Worm (Caenorhabditis elegans) whole organism, L1 larva: ENCODE results near the gene srw-144.
A peak's percentile ranks its signal among the peaks of the same experiment; 100 is the strongest.

Experiments used
- C34B4.2 ChIP-seq: sonication (generic microtip); optimal IDR thresholded peaks from 2 replicates; lab custom pipeline; 2017; ENCODE audit warnings: mild to moderate bottlenecking, missing genetic modification characterization, missing compliant biosample characterization
- ceh-82 ChIP-seq, 3 experiments: fragments of 150-350 bp in 1 of 3; sonication (generic microtip) in 2 of 3; optimal IDR thresholded peaks; 2 replicates each; lab custom pipeline; 2014 to 2017; ENCODE audit warnings: missing biosample characterization in 3 of 3, missing genetic modification characterization in 3 of 3
- ceh-88 ChIP-seq: fragments of 200-800 bp; sonication (Bioruptor generic); IDR thresholded peaks from 2 replicates; pipeline ENCODE4 v1.3.6; 2022; ENCODE audit warnings: missing genetic modification characterization, missing compliant biosample characterization
- efl-1 ChIP-seq, 4 experiments: fragments of 150-350 bp; optimal IDR thresholded peaks in 3 of 4; peaks in 1 of 4; 1 replicate in 1 of 4; 2 replicates in 3 of 4; lab custom pipeline; 2014; ENCODE audit warnings: missing biosample characterization in 2 of 4, missing genetic modification characterization in 2 of 4, missing genetic modification reagents in 2 of 4
- efl-3 ChIP-seq: fragments of 200-800 bp; sonication (Bioruptor generic); optimal IDR thresholded peaks from 2 replicates; lab custom pipeline; 2018; ENCODE audit warnings: mild to moderate bottlenecking, missing genetic modification characterization, missing compliant biosample characterization
- ets-5 ChIP-seq: fragments of 200-800 bp; sonication (Bioruptor generic); IDR thresholded peaks from 2 replicates; pipeline ENCODE4 v1.3.6; 2022; ENCODE audit warnings: missing genetic modification characterization, missing compliant biosample characterization
- fkh-4 ChIP-seq: sonication (generic microtip); optimal IDR thresholded peaks from 2 replicates; lab custom pipeline; 2016; ENCODE audit warnings: missing compliant biosample characterization, missing genetic modification characterization, borderline replicate concordance
- hlh-4 ChIP-seq: sonication (generic microtip); optimal IDR thresholded peaks from 2 replicates; lab custom pipeline; 2016; ENCODE audit warnings: mild to moderate bottlenecking, missing genetic modification characterization, missing compliant biosample characterization
- lin-39 ChIP-seq: fragments of 150-350 bp; optimal IDR thresholded peaks from 2 replicates; lab custom pipeline; 2014; ENCODE audit warnings: missing biosample characterization, missing genetic modification reagents, missing genetic modification characterization
- nhr-19 ChIP-seq: fragments of 200-800 bp; sonication (Bioruptor generic); conservative IDR thresholded peaks from 2 replicates; pipeline ENCODE4 v1.3.6; 2022; ENCODE audit warnings: missing genetic modification characterization, missing compliant biosample characterization
- nhr-20 ChIP-seq: sonication (generic microtip); optimal IDR thresholded peaks from 2 replicates; lab custom pipeline; 2016; ENCODE audit warnings: mild to moderate bottlenecking, missing genetic modification characterization, missing compliant biosample characterization
- nhr-47 ChIP-seq: sonication (generic microtip); optimal IDR thresholded peaks from 2 replicates; lab custom pipeline; 2016; ENCODE audit warnings: mild to moderate bottlenecking, missing genetic modification characterization, moderate library complexity, missing compliant biosample characterization
- nhr-77 ChIP-seq: fragments of 150-350 bp; optimal IDR thresholded peaks from 2 replicates; lab custom pipeline; 2014; ENCODE audit warnings: missing biosample characterization, missing genetic modification characterization
- nhr-85 ChIP-seq: sonication (generic microtip); peaks from one replicate; lab custom pipeline; 2016; ENCODE audit warnings: missing genetic modification characterization, inconsistent platforms, missing compliant biosample characterization
- nhr-90 ChIP-seq: sonication (generic microtip); optimal IDR thresholded peaks from 2 replicates; lab custom pipeline; 2016; ENCODE audit warnings: mild to moderate bottlenecking, missing genetic modification characterization, missing compliant biosample characterization; ENCODE audit not compliant: poor library complexity
- skn-1 ChIP-seq: fragments of 150-350 bp; optimal IDR thresholded peaks from 2 replicates; lab custom pipeline; 2014; ENCODE audit warnings: missing biosample characterization, missing genetic modification characterization
- snpc-4 ChIP-seq: fragments of 150-350 bp; optimal IDR thresholded peaks from 2 replicates; lab custom pipeline; 2014; ENCODE audit warnings: missing biosample characterization, missing genetic modification characterization
- sox-4 ChIP-seq: sonication (generic microtip); optimal IDR thresholded peaks from 2 replicates; lab custom pipeline; 2016; ENCODE audit warnings: missing genetic modification characterization, missing compliant biosample characterization
- sptf-1 ChIP-seq: fragments of 150-350 bp; optimal IDR thresholded peaks from 2 replicates; lab custom pipeline; 2014; ENCODE audit warnings: missing biosample characterization, missing genetic modification characterization
- swsn-7 ChIP-seq: sonication (generic microtip); optimal IDR thresholded peaks from 2 replicates; lab custom pipeline; 2016; ENCODE audit warnings: missing genetic modification characterization, missing compliant biosample characterization
- tlp-1 ChIP-seq: fragments of 150-350 bp; optimal IDR thresholded peaks from 2 replicates; lab custom pipeline; 2014; ENCODE audit warnings: missing biosample characterization, missing genetic modification characterization
- unc-130 ChIP-seq: fragments of 150-350 bp; optimal IDR thresholded peaks from 2 replicates; lab custom pipeline; 2017; ENCODE audit warnings: missing biosample characterization, missing genetic modification characterization, inconsistent platforms
- unc-86 ChIP-seq: sonication (generic microtip); optimal IDR thresholded peaks from 2 replicates; lab custom pipeline; 2016; ENCODE audit warnings: missing genetic modification characterization, missing compliant biosample characterization
- unc-98 ChIP-seq: fragments of 200-800 bp; sonication (Bioruptor generic); IDR thresholded peaks from 2 replicates; pipeline ENCODE4 v1.3.6; 2022; ENCODE audit warnings: missing genetic modification characterization, missing compliant biosample characterization
- vab-15 ChIP-seq: sonication (generic microtip); optimal IDR thresholded peaks from 2 replicates; lab custom pipeline; 2017; ENCODE audit warnings: missing genotype, mild to moderate bottlenecking, missing genetic modification characterization, missing compliant biosample characterization
- xbp-1 ChIP-seq: sonication (generic microtip); optimal IDR thresholded peaks from 2 replicates; lab custom pipeline; 2016; ENCODE audit warnings: missing genetic modification characterization, missing compliant biosample characterization
- zag-1 ChIP-seq: fragments of 150-350 bp; optimal IDR thresholded peaks from 2 replicates; lab custom pipeline; 2014; ENCODE audit warnings: missing biosample characterization, missing genetic modification characterization
- zip-4 ChIP-seq: fragments of 200-800 bp; sonication (Bioruptor generic); optimal IDR thresholded peaks from 2 replicates; lab custom pipeline; 2018; ENCODE audit warnings: mild to moderate bottlenecking, missing genetic modification characterization, moderate library complexity, missing compliant biosample characterization
- ztf-11 ChIP-seq, 2 experiments: sonication (generic microtip); optimal IDR thresholded peaks; 2 replicates each; lab custom pipeline; 2016 to 2017; ENCODE audit warnings: missing genetic modification characterization in 2 of 2, missing biosample characterization in 1 of 2, missing compliant biosample characterization in 1 of 2

srw-144 gene

ce11 chrV:2941405-2941804, 19.4 kb downstream of the srw-144 start, which contains the start of gene srw-143:
Gene srw-143, minus strand, starts transcription at chrV:2941505.
- TF ChIP-seq efl-1 (optimal IDR thresholded peaks at IDR 0.05; lab: Kevin White, UChicago) (no peak), efl-1 (GFP tag; optimal IDR thresholded peaks at IDR 0.05 in 1 of 2; lab: Kevin White, UChicago) (peak in 1 of 2 experiments; percentile 23), nhr-90 (tag; lab: Kevin White, UChicago) (no peak), unc-86 (tag; lab: Kevin White, UChicago) (no peak), nhr-19 (no peak)

ce11 chrV:2938497-2938896, 22.3 kb downstream of the srw-144 start, which contains the start of gene srw-141:
Gene srw-141, minus strand, starts transcription at chrV:2938597.
- no peak for TF ChIP-seq hlh-4 (tag; lab: Kevin White, UChicago)

ce11 chrV:2934075-2934474, 26.7 kb downstream of the srw-144 start, which contains the start of gene srh-247:
Gene srh-247, minus strand, starts transcription at chrV:2934175.
- TF ChIP-seq unc-98 (GFP tag; lab: Robert Waterston, UW): no peak
- no peak for TF ChIP-seq nhr-77

ce11 chrV:2931252-2931651, 29.5 kb downstream of the srw-144 start, which contains the start of gene C31B8.1:
Gene C31B8.1, plus strand, starts transcription at chrV:2931552.
- no peak for TF ChIP-seq swsn-7
- no peak for TF ChIP-seq fkh-4 (tag; lab: Kevin White, UChicago)
- TF ChIP-seq nhr-47 (tag; lab: Kevin White, UChicago): no peak
- no peak for TF ChIP-seq zag-1 (tag; lab: Kevin White, UChicago)
- no peak for TF ChIP-seq efl-1 (optimal IDR thresholded peaks at IDR 0.05; lab: Kevin White, UChicago)
- TF ChIP-seq efl-1 (GFP tag; optimal IDR thresholded peaks at IDR 0.05 in 1 of 2; lab: Kevin White, UChicago): peak in 1 of 2 experiments; percentile 78
- TF ChIP-seq tlp-1 (tag; lab: Kevin White, UChicago): no peak

ce11 chrV:2929753-2930152, 31.0 kb downstream of the srw-144 start, which contains the start of gene C31B8.16:
Gene C31B8.16, plus strand, starts transcription at chrV:2930053.
- TF ChIP-seq nhr-19 (no peak), unc-130 (no peak), zip-4 (no peak), vab-15 (no peak), sox-4 (tag; lab: Kevin White, UChicago) (no peak)
- TF ChIP-seq, all 84 proteins: peak for 0

ce11 chrV:2927553-2927952, 33.2 kb downstream of the srw-144 start, which contains the start of gene C31B8.12:
Gene C31B8.12, minus strand, starts transcription at chrV:2927653.
- TF ChIP-seq nhr-20 (tag; lab: Kevin White, UChicago) (no peak), tlp-1 (tag; lab: Kevin White, UChicago) (no peak), skn-1 (tag; lab: Kevin White, UChicago) (no peak), ceh-82 (tag; optimal IDR thresholded peaks at IDR 0.05; lab: Kevin White, UChicago) (no peak), snpc-4 (no peak), nhr-85 (no peak), efl-3 (GFP tag; lab: Kevin White, UChicago) (no peak), sptf-1 (tag; lab: Kevin White, UChicago) (no peak), ztf-11 (tag; optimal IDR thresholded peaks at IDR 0.05; lab: Kevin White, UChicago) (no peak), ceh-88 (GFP tag; lab: Robert Waterston, UW) (no peak)

- TF ChIP-seq xbp-1 (tag; lab: Kevin White, UChicago) (no peak), C34B4.2 (tag; lab: Kevin White, UChicago) (no peak), ets-5 (GFP tag; lab: Robert Waterston, UW) (no peak), lin-39 (tag; lab: Kevin White, UChicago) (no peak)
Measured at ce11 chrV:2922594-2922993, 38.2 kb downstream of the srw-144 start, which contains the start of gene srh-38. Gene srh-38, minus strand, starts transcription at chrV:2922694.
